Worm (Caenorhabditis elegans) whole organism, L4 larva: ENCODE measurements around the gene F42H10.2.

ENCODE experiments used
- D1046.2 ChIP-seq: fragments of 200-800 bp; sonication (Bioruptor generic); IDR thresholded peaks from 2 replicates; pipeline ENCODE4 v1.3.6; 2022; ENCODE audit warnings: missing genetic modification characterization, missing compliant biosample characterization
- F26F4.8 ChIP-seq: fragments of 200-800 bp; sonication (Bioruptor generic); conservative IDR thresholded peaks from 2 replicates; pipeline ENCODE4 v1.3.6; 2022; ENCODE audit warnings: missing genetic modification characterization, missing compliant biosample characterization
- F37D6.2 ChIP-seq: sonication (generic microtip); optimal IDR thresholded peaks from 2 replicates; lab custom pipeline; 2016; ENCODE audit warnings: mild to moderate bottlenecking, missing genetic modification characterization, missing compliant biosample characterization
- ZK337.2 ChIP-seq: fragments of 200-800 bp; sonication (Bioruptor generic); IDR thresholded peaks from 2 replicates; pipeline ENCODE4 v1.3.6; 2022; ENCODE audit warnings: missing genetic modification reagents, missing genetic modification characterization, missing compliant biosample characterization
- aha-1 ChIP-seq: fragments of 150-350 bp; peaks from one replicate; lab custom pipeline; 2014; ENCODE audit warnings: missing biosample characterization, missing genetic modification characterization
- aly-2 ChIP-seq: sonication (generic microtip); optimal IDR thresholded peaks from 2 replicates; lab custom pipeline; 2018; ENCODE audit warnings: missing biosample characterization, missing genetic modification characterization
- ceh-28 ChIP-seq: fragments of 150-350 bp; optimal IDR thresholded peaks from 2 replicates; lab custom pipeline; 2014; ENCODE audit warnings: missing biosample characterization, missing genetic modification reagents, missing genetic modification characterization
- ceh-32 ChIP-seq: sonication (generic microtip); optimal IDR thresholded peaks from 2 replicates; lab custom pipeline; 2016; ENCODE audit warnings: mild to moderate bottlenecking, missing genetic modification characterization, missing compliant biosample characterization; ENCODE audit not compliant: poor library complexity
- ces-1 ChIP-seq: fragments of 150-350 bp; sonication (generic microtip); optimal IDR thresholded peaks from 4 replicates; lab custom pipeline; 2014; ENCODE audit warnings: missing biosample characterization, missing genetic modification reagents, missing genetic modification characterization
- daf-16 ChIP-seq, 3 experiments: sonication (generic microtip); optimal IDR thresholded peaks; 2 replicates each; lab custom pipeline; 2016 to 2017; ENCODE audit warnings: missing genetic modification characterization in 3 of 3, missing genetic modification reagents in 3 of 3, mild to moderate bottlenecking in 2 of 3, missing compliant biosample characterization in 2 of 3, missing biosample characterization in 1 of 3, moderate library complexity in 1 of 3
- dmd-6 ChIP-seq: fragments of 200-800 bp; sonication (Bioruptor generic); IDR thresholded peaks from 2 replicates; pipeline ENCODE4 v1.3.6; 2022; ENCODE audit warnings: missing genetic modification reagents, missing genetic modification characterization, missing compliant biosample characterization
- dpl-1 ChIP-seq: fragments of 150-350 bp; optimal IDR thresholded peaks from 2 replicates; lab custom pipeline; 2014; ENCODE audit warnings: missing biosample characterization, missing genetic modification reagents, missing genetic modification characterization
- duxl-1 ChIP-seq: sonication (generic microtip); optimal IDR thresholded peaks from 2 replicates; lab custom pipeline; 2016; ENCODE audit warnings: mild to moderate bottlenecking, missing genetic modification characterization, moderate library complexity, missing compliant biosample characterization; ENCODE audit not compliant: poor library complexity
- egl-27 ChIP-seq: sonication (generic microtip); optimal IDR thresholded peaks from 3 replicates; lab custom pipeline; 2017; ENCODE audit warnings: missing biosample characterization, missing genetic modification reagents, missing genetic modification characterization
- fkh-10 ChIP-seq: fragments of 150-350 bp; optimal IDR thresholded peaks from 2 replicates; lab custom pipeline; 2014; ENCODE audit warnings: missing biosample characterization, missing genetic modification reagents, missing genetic modification characterization
- hlh-30 ChIP-seq: sonication (generic microtip); optimal IDR thresholded peaks from 2 replicates; lab custom pipeline; 2017; ENCODE audit warnings: antibody characterized with exemption, mild to moderate bottlenecking, missing genetic modification characterization, missing compliant biosample characterization; ENCODE audit not compliant: insufficient read depth
- hmg-1.1 ChIP-seq: fragments of 200-800 bp; sonication (Bioruptor generic); IDR thresholded peaks from 2 replicates; pipeline ENCODE4 v1.3.6; 2022; ENCODE audit warnings: missing genetic modification reagents, missing genetic modification characterization, missing compliant biosample characterization
- lin-1 ChIP-seq: fragments of 200-800 bp; sonication (Bioruptor generic); IDR thresholded peaks from 2 replicates; pipeline ENCODE4 v1.3.6; 2022; ENCODE audit warnings: missing genetic modification reagents, missing genetic modification characterization, missing compliant biosample characterization
- lin-13 ChIP-seq: fragments of 150-350 bp; optimal IDR thresholded peaks from 2 replicates; lab custom pipeline; 2014; ENCODE audit warnings: missing biosample characterization, missing genetic modification reagents, missing genetic modification characterization
- lin-29 ChIP-seq: fragments of 200-800 bp; sonication (Bioruptor generic); IDR thresholded peaks from 2 replicates; pipeline ENCODE4 v1.3.6; 2022; ENCODE audit warnings: missing genetic modification reagents, missing genetic modification characterization, missing compliant biosample characterization
- lin-38 ChIP-seq: fragments of 200-800 bp; sonication (Bioruptor generic); IDR thresholded peaks from 2 replicates; pipeline ENCODE4 v1.3.6; 2022; ENCODE audit warnings: missing genetic modification reagents, missing genetic modification characterization, missing compliant biosample characterization
- lir-3 ChIP-seq: sonication (generic microtip); optimal IDR thresholded peaks from 2 replicates; lab custom pipeline; 2016; ENCODE audit warnings: mild to moderate bottlenecking, missing genetic modification characterization, missing compliant biosample characterization
- lsy-2 ChIP-seq, 2 experiments: fragments of 150-350 bp in 1 of 2; sonication (generic microtip) in 1 of 2; optimal IDR thresholded peaks; 2 replicates each; lab custom pipeline; 2014 to 2017; ENCODE audit warnings: missing biosample characterization in 2 of 2, missing genetic modification characterization in 2 of 2
- madf-5 ChIP-seq, 2 experiments: fragments of 200-800 bp; sonication (Bioruptor generic); IDR thresholded peaks; 2 replicates each; pipeline ENCODE4 v1.3.6; 2022; ENCODE audit warnings: missing compliant biosample characterization in 2 of 2, missing genetic modification characterization in 2 of 2
- mdl-1 ChIP-seq, 2 experiments: fragments of 150-350 bp in 1 of 2; sonication (generic microtip) in 1 of 2; optimal IDR thresholded peaks; 2 replicates each; lab custom pipeline; 2014 to 2017; ENCODE audit warnings: missing biosample characterization in 2 of 2, missing genetic modification characterization in 2 of 2
- nhr-10 ChIP-seq: fragments of 150-350 bp; optimal IDR thresholded peaks from 2 replicates; lab custom pipeline; 2014; ENCODE audit warnings: missing biosample characterization, missing genetic modification characterization
- nhr-237 ChIP-seq: sonication (generic microtip); optimal IDR thresholded peaks from 2 replicates; lab custom pipeline; 2017; ENCODE audit warnings: missing biosample characterization, missing genetic modification characterization
- nhr-48 ChIP-seq: sonication (generic microtip); optimal IDR thresholded peaks from 2 replicates; lab custom pipeline; 2016; ENCODE audit warnings: mild to moderate bottlenecking, missing genetic modification characterization, missing compliant biosample characterization
- nhr-6 ChIP-seq: fragments of 150-350 bp; optimal IDR thresholded peaks from 2 replicates; lab custom pipeline; 2014; ENCODE audit warnings: missing biosample characterization, missing genetic modification characterization
- pha-4 ChIP-seq, 2 experiments: fragments of 150-350 bp in 1 of 2; fragments of 200-800 bp in 1 of 2; sonication (Bioruptor generic) in 1 of 2; IDR thresholded peaks in 1 of 2; optimal IDR thresholded peaks in 1 of 2; 2 replicates each; pipeline versions ENCODE4 v1.3.6 to Lab custom; 2014 to 2022; ENCODE audit warnings: missing genetic modification characterization in 2 of 2, missing genetic modification reagents in 2 of 2, missing biosample characterization in 1 of 2, missing compliant biosample characterization in 1 of 2
- saeg-2 ChIP-seq: fragments of 200-800 bp; sonication (Bioruptor generic); IDR thresholded peaks from 2 replicates; pipeline ENCODE4 v1.3.6; 2022; ENCODE audit warnings: missing genetic modification reagents, missing genetic modification characterization, missing compliant biosample characterization
- set-16 ChIP-seq: fragments of 200-800 bp; sonication (Bioruptor generic); IDR thresholded peaks from 2 replicates; pipeline ENCODE4 v1.3.6; 2022; ENCODE audit warnings: missing genetic modification reagents, missing genetic modification characterization, missing compliant biosample characterization
- skn-1 ChIP-seq: fragments of 150-350 bp; optimal IDR thresholded peaks from 2 replicates; lab custom pipeline; 2014; ENCODE audit warnings: missing biosample characterization, missing genetic modification characterization
- unc-130 ChIP-seq: sonication (generic microtip); optimal IDR thresholded peaks from 2 replicates; lab custom pipeline; 2016; ENCODE audit warnings: missing genetic modification reagents, missing genetic modification characterization, missing compliant biosample characterization
- vab-7 ChIP-seq: fragments of 200-800 bp; sonication (Bioruptor generic); IDR thresholded peaks from 2 replicates; pipeline ENCODE4 v1.3.6; 2022; ENCODE audit warnings: missing genetic modification reagents, missing genetic modification characterization, missing compliant biosample characterization
- zfp-2 ChIP-seq: sonication (generic microtip); optimal IDR thresholded peaks from 2 replicates; lab custom pipeline; 2016; ENCODE audit warnings: mild to moderate bottlenecking, missing genetic modification characterization, missing compliant biosample characterization
- ztf-11 ChIP-seq: fragments of 150-350 bp; optimal IDR thresholded peaks from 2 replicates; lab custom pipeline; 2014; ENCODE audit warnings: missing biosample characterization, missing genetic modification characterization

F42H10.2 gene

DNA sequence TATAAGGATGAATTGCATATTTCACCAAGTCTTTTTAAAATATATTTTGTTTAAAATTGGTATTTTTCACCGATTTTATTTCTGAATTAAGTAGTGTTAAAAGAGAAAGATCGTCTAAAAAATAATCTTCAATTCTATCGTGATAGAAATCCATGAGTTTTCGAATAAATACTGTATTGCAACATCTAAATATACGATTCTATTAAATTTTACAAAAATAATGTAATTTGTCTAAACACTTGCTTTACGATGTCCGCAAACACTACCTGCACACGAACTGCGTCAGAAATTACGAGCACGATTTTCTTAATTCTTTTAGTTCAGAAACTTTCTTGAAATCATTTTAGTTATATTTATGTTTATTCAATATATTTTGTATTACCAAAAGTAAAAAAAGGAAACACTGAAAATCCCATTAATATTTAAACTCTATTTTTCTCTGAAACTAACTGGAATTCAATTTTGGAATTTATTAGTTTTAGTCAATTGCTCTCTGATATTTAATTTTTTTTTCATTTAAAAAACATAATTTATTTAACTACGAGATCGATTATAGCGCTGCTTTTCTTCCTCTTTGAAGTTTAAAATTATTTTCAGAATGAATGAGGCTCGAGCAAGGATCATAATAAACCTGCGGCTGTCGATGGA, 41.1 kb upstream of the F42H10.2 start, which contains the start of gene mrpl-32 (continued):
- TF ChIP-seq nhr-237 (tag; lab: Kevin White, UChicago) = no peak
- TF ChIP-seq nhr-48 (tag; lab: Kevin White, UChicago) = no peak
- TF ChIP-seq lir-3 = peak; percentile 40
- TF ChIP-seq duxl-1 = no peak
- no peak for TF ChIP-seq dmd-6
- TF ChIP-seq nhr-6 = peak; percentile 15
- TF ChIP-seq lsy-2 (tag; optimal IDR thresholded peaks at IDR 0.05; lab: Kevin White, UChicago) = peak in 1 of 2 experiments; percentile 74
- no peak for TF ChIP-seq fkh-10
- TF ChIP-seq lin-38 = peak; percentile 77
- no peak for TF ChIP-seq skn-1 (tag; lab: Kevin White, UChicago)
- TF ChIP-seq nhr-10 = no peak
- TF ChIP-seq D1046.2 (GFP tag; lab: Robert Waterston, UW) = no peak
- peak; percentile 42; the same call in 1 of the 2 replicates for TF ChIP-seq vab-7 (GFP tag; lab: Robert Waterston, UW)
- TF ChIP-seq hmg-1.1 (GFP tag; lab: Robert Waterston, UW) = no peak
- TF ChIP-seq mdl-1 (tag; optimal IDR thresholded peaks at IDR 0.05; lab: Kevin White, UChicago) = no peak
- no peak for TF ChIP-seq ceh-28 (tag; lab: Kevin White, UChicago)
- TF ChIP-seq ZK337.2 (GFP tag; lab: Robert Waterston, UW) = no peak
- TF ChIP-seq, all 104 proteins: peak for 26

DNA sequence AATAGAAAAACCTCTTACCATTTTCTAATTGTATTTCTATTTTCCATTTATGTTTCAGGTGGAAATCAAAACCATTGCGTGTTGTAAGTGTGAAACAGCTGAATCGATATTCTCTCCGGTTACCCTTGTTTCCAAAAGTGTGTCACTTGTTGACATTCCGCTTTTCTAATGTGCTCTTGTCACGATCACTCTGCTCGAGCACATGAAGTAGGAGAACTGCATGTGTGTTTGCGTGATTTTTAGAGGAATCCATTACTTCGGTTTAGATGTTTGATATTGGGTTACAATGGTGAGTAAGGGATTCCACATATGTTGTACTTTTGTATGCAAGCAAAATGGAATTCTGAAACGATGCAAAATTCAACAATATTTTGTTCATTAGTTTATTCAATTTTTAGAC, 39.9 kb upstream of the F42H10.2 start:
- TF ChIP-seq hlh-30 (peak; percentile 20), egl-27 (tag; lab: Kevin White, UChicago) (no peak), set-16 (GFP tag; lab: Robert Waterston, UW) (no peak), daf-16 (GFP tag; optimal IDR thresholded peaks at IDR 0.05; lab: Kevin White, UChicago) (no peak), daf-16 (tag; optimal IDR thresholded peaks at IDR 0.05; lab: Kevin White, UChicago) (peak; percentile 54), lin-38 (peak; percentile 42; the same call in 1 of the 2 replicates), dmd-6 (no peak), aly-2 (tag; lab: Kevin White, UChicago) (no peak), lin-13 (GFP tag; lab: Kevin White, UChicago) (no peak), duxl-1 (peak; percentile 27)

DNA sequence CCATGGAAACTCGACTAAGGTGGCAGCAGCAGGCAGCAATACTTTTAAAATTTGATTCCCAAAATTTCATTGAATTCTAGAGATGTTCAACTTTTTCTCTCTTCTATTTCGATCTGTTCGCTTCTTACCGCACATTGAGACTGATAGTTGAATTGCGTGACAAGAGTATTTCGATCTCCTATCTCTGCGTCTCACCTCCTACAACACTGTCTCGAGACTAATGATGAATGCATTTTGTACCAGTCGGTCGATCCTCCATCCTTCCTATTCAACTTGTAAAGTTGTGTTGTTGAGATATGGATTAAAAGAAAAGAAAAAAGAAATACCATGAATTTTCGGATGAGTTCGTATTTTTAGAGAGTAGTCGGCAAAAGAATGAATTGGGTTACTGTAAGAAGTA, 39.2 kb upstream of the F42H10.2 start:
- TF ChIP-seq zfp-2 = no peak
- TF ChIP-seq F26F4.8 = no peak
- TF ChIP-seq F37D6.2 = no peak
- no peak for TF ChIP-seq nhr-237 (tag; lab: Kevin White, UChicago)
- TF ChIP-seq hmg-1.1 (GFP tag; lab: Robert Waterston, UW) = no peak
- TF ChIP-seq ztf-11 (tag; lab: Kevin White, UChicago) = no peak
- no peak for TF ChIP-seq madf-5 (GFP tag; IDR thresholded peaks at IDR 0.05; lab: Robert Waterston, UW)
- no peak for TF ChIP-seq dpl-1 (GFP tag; lab: Kevin White, UChicago)
- TF ChIP-seq lin-1 (GFP tag; lab: Robert Waterston, UW) = no peak
- TF ChIP-seq skn-1 (tag; lab: Kevin White, UChicago) = no peak
- no peak for TF ChIP-seq ceh-32
- TF ChIP-seq saeg-2 (GFP tag; lab: Robert Waterston, UW) = no peak
- no peak for TF ChIP-seq lin-29
- TF ChIP-seq, all 104 proteins: peak for 0

DNA sequence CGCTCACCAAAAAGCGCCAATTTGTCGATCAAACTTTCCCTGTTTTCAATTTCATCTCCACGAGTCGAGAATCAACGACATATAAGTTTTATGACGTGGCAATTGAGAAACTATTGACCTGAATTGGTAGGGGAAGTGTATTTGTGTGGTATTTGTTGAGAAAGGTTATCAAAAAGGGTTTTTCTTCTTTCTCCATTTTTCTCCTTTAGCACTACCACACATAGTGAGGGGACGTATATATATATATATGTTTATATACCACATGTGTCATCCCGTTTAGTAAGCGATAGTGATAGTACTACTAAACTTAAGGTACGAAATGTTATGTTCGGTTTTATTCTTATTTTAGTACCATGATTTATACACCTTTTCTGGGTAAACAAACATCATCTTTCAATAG, 32.8 kb upstream of the F42H10.2 start:
- TF ChIP-seq ces-1 (GFP tag; lab: Kevin White, UChicago) = no peak
- TF ChIP-seq unc-130 = no peak
- peak; percentile 69 for TF ChIP-seq aha-1 (tag; lab: Kevin White, UChicago)
- TF ChIP-seq pha-4 (GFP tag; IDR thresholded peaks at IDR 0.05; lab: Robert Waterston, UW) = no peak
- no peak for TF ChIP-seq pha-4 (tag; optimal IDR thresholded peaks at IDR 0.05; lab: Kevin White, UChicago)
